Worm (Caenorhabditis elegans) whole organism, young adult: Measurements from ENCODE around the gene nhr-175.
"Not testable (repeated sequence)": the region's sequence is repeated elsewhere in the genome, so short reads cannot be mapped to it uniquely, and the experiment has no call there.

Experiments
- C06A6.2 ChIP-seq: fragments of 200-800 bp; sonication (Bioruptor generic); conservative IDR thresholded peaks from 2 replicates; pipeline ENCODE4 v1.3.6; 2022; ENCODE audit warnings: missing genetic modification characterization, missing compliant biosample characterization
- cebp-2 ChIP-seq: fragments of 200-800 bp; sonication (Bioruptor generic); IDR thresholded peaks from 2 replicates; pipeline ENCODE4 v1.3.6; 2022; ENCODE audit warnings: missing genetic modification characterization, missing compliant biosample characterization
- dpl-1 ChIP-seq: fragments of 150-350 bp; optimal IDR thresholded peaks from 2 replicates; lab custom pipeline; 2014; ENCODE audit warnings: missing biosample characterization, missing genetic modification reagents, missing genetic modification characterization
- him-1 ChIP-seq: sonication (generic microtip); optimal IDR thresholded peaks from 2 replicates; lab custom pipeline; 2016; ENCODE audit warnings: missing genotype, missing genetic modification reagents, missing genetic modification characterization, missing compliant biosample characterization
- lsl-1 ChIP-seq: fragments of 200-800 bp; sonication (Bioruptor generic); optimal IDR thresholded peaks from 2 replicates; lab custom pipeline; 2018; ENCODE audit warnings: mild to moderate bottlenecking, missing genetic modification characterization, moderate library complexity, missing compliant biosample characterization
- madf-10 ChIP-seq: sonication (generic microtip); optimal IDR thresholded peaks from 2 replicates; lab custom pipeline; 2016; ENCODE audit warnings: mild to moderate bottlenecking, missing genetic modification characterization, missing compliant biosample characterization
- madf-3 ChIP-seq: fragments of 200-800 bp; sonication (Bioruptor generic); IDR thresholded peaks from 2 replicates; pipeline ENCODE4 v1.3.6; 2022; ENCODE audit warnings: missing genetic modification reagents, missing genetic modification characterization, missing compliant biosample characterization
- pha-4 ChIP-seq: fragments of 150-350 bp; sonication (generic microtip); optimal IDR thresholded peaks from 2 replicates; lab custom pipeline; 2014; ENCODE audit warnings: missing biosample characterization, missing genetic modification reagents, missing genetic modification characterization
- repo-1 ChIP-seq: sonication (generic microtip); optimal IDR thresholded peaks from 2 replicates; lab custom pipeline; 2017; ENCODE audit warnings: mild to moderate bottlenecking, missing genetic modification characterization, missing compliant biosample characterization
- unc-130 ChIP-seq: sonication (generic microtip); optimal IDR thresholded peaks from 2 replicates; lab custom pipeline; 2016; ENCODE audit warnings: missing genetic modification reagents, missing genetic modification characterization, missing compliant biosample characterization
- unc-62 ChIP-seq: fragments of 150-350 bp; optimal IDR thresholded peaks from 2 replicates; lab custom pipeline; 2014; ENCODE audit warnings: missing biosample characterization, missing genetic modification reagents, missing genetic modification characterization
- xnd-1 ChIP-seq: sonication (generic microtip); optimal IDR thresholded peaks from 2 replicates; lab custom pipeline; 2016; ENCODE audit warnings: missing genotype, missing genetic modification reagents, missing genetic modification characterization, missing compliant biosample characterization

DNA sequence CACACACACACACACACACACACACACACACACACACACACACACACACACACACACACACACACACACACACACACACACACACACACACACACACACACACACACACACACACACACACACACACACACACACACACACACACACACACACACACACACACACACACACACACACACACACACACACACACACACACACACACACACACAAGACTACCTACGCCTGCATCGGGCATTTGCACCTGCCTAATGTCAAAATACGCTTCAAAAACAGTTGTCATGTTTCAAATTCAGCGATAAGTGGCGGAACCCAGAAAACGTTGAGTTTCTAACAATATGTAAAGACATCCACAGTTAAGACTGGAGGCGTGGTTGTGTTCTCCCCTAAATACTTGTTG lies 2.4 kb downstream of the nhr-175 start:
- not testable (repeated sequence) for TF ChIP-seq unc-62 (GFP tag; lab: Kevin White, UChicago); him-1 (tag; lab: Kevin White, UChicago); xnd-1 (tag; lab: Kevin White, UChicago); lsl-1 (GFP tag; lab: Kevin White, UChicago); repo-1; unc-130; pha-4 (tag; lab: Kevin White, UChicago); madf-3 (GFP tag; lab: Robert Waterston, UW); cebp-2 (GFP tag; lab: Robert Waterston, UW); C06A6.2; dpl-1 (GFP tag; lab: Kevin White, UChicago); madf-10 (tag; lab: Kevin White, UChicago)
